Worm (Caenorhabditis elegans) whole organism, late embryonic: ENCODE results near the gene F33A8.4.

Experiments
- ceh-9 ChIP-seq: sonication (generic microtip); optimal IDR thresholded peaks from 2 replicates; lab custom pipeline; 2016; ENCODE audit warnings: mild to moderate bottlenecking, missing genetic modification characterization, inconsistent platforms, missing compliant biosample characterization
- ets-4 ChIP-seq: sonication (generic microtip); optimal IDR thresholded peaks from 2 replicates; lab custom pipeline; 2016; ENCODE audit warnings: missing genetic modification characterization, missing compliant biosample characterization
- lim-6 ChIP-seq: sonication (generic microtip); optimal IDR thresholded peaks from 2 replicates; lab custom pipeline; 2016; ENCODE audit warnings: missing genetic modification characterization, missing compliant biosample characterization
- nhr-11 ChIP-seq: fragments of 150-350 bp; optimal IDR thresholded peaks from 2 replicates; lab custom pipeline; 2014; ENCODE audit warnings: missing biosample characterization, missing genetic modification characterization
- pag-3 ChIP-seq: sonication (generic microtip); optimal IDR thresholded peaks from 2 replicates; lab custom pipeline; 2016; ENCODE audit warnings: missing compliant biosample characterization, missing genetic modification characterization, borderline replicate concordance
- pat-9 ChIP-seq: fragments of 200-800 bp; sonication (Bioruptor generic); optimal IDR thresholded peaks from 2 replicates; lab custom pipeline; 2018; ENCODE audit warnings: mild to moderate bottlenecking, missing genetic modification characterization, moderate library complexity, missing compliant biosample characterization
- pha-2 ChIP-seq: sonication (generic microtip); optimal IDR thresholded peaks from 2 replicates; lab custom pipeline; 2017; ENCODE audit warnings: mild to moderate bottlenecking, missing genetic modification characterization, missing compliant biosample characterization
- unc-55 ChIP-seq: sonication (generic microtip); optimal IDR thresholded peaks from 2 replicates; lab custom pipeline; 2017; ENCODE audit warnings: missing biosample characterization, missing genetic modification reagents, missing genetic modification characterization

- TF ChIP-seq ceh-9 (tag; lab: Kevin White, UChicago) (no peak), unc-55 (GFP tag; lab: Kevin White, UChicago) (no peak), pha-2 (tag; lab: Kevin White, UChicago) (no peak), pat-9 (no peak), nhr-11 (tag; lab: Kevin White, UChicago) (no peak), ets-4 (tag; lab: Kevin White, UChicago) (no peak), pag-3 (tag; lab: Kevin White, UChicago) (no peak), lim-6 (tag; lab: Kevin White, UChicago) (no peak)
Measured at ce11 chrII:11015210-11015609, 33.6 kb downstream of the F33A8.4 start.
